Fruit fly (Drosophila melanogaster) ovary, adult (tissue): ENCODE data around the gene ZnT77C.

Experiments used
- CG17801 ChIP-seq: fragments of 200-800 bp; optimal IDR thresholded peaks from 2 replicates; lab custom pipeline; 2019; ENCODE audit warnings: missing biosample characterization, mild to moderate bottlenecking, missing genetic modification characterization, moderate library complexity; ENCODE audit not compliant: partially characterized antibody

Gene ZnT77C

DNA sequence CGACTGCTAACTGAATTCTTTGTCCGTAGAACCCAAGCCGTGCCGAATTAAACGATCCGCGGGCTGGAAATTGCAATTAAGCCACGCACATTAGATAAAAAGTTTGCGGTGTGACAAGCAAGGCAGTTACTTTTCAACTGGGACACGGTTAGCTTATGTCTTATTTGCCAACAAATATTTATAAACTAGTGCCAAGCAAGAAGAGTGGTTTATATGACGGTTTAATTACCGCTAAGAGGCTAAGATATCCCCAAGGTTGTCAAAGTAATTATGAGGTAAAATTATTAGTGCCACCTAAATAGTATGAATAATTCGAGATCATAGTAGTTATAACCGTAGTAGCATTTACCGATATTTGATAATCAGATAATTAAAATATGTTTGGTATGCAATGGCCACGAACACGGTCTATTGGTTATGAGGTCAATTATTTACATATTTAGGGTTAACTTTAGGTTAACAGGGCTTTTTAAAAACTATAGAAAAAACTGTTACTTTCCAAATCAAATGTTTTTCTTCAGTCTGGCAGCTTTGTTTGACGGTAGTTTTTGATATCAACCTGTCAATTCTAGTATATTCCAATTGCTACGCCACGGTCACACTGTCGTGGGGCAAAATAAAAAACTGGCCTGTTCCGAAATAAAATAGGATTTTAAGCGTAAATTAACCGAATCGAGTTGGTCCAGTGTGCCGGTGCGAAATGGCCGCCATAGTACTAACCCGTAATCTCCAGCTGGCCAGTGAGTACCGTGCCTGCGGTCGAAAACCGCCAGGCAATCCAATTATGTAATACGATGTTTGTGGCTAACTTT, at the start of gene ZnT77C:
Gene ZnT77C, minus strand, starts transcription at position 142 of the 812 bp plus-strand sequence.
- TF ChIP-seq CG17801 (GFP tag; lab: Kevin White, UChicago), result no peak

dm6 chr3L:20540975-20541951, 46.5 kb upstream of the ZnT77C start:
- no peak for TF ChIP-seq CG17801 (GFP tag; lab: Kevin White, UChicago)

dm6 chr3L:20540182-20540974, 45.7 kb upstream of the ZnT77C start, which contains the start of gene Rcd2:
Rcd2 (minus strand) TSS chr3L:20540417.
- TF ChIP-seq CG17801 (GFP tag; lab: Kevin White, UChicago), result peak; percentile 78

- TF ChIP-seq CG17801 (GFP tag; lab: Kevin White, UChicago), result no peak
These were observed 44.6 kb upstream of the ZnT77C start for dm6 chr3L:20539116-20539990.

dm6 chr3L:20538458-20538857, 43.7 kb upstream of the ZnT77C start:
- no peak for TF ChIP-seq CG17801 (GFP tag; lab: Kevin White, UChicago)

DNA sequence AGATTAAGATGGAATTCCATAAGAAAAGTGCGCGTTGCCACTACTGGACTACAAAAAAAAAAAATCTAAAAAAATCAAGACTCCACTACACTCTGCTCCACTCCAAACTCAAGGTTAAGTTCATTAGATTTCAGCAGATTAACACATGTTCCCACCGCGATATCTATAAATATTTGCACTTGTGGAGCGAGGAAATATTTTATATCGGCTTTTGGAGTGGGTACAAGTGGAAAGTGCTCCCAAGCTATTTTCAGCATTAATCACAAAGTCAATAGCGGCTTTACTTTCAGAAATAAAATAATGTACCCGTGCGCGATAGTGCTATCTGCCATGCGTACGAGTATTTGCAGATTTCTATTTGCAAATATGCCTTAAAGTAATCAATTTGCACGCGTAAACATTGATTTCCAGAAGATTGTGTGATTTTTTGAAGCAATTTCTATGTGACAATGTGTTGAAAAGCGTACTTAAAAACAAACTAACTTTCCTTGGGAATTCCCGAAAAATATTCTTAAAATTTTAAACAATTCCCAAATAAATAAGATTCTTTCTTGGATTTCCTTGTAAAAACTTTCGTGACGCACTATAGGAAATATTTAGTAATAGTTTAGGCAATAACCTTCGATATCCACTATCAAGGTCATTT, 43.1 kb upstream of the ZnT77C start:
- no peak for TF ChIP-seq CG17801 (GFP tag; lab: Kevin White, UChicago)

DNA sequence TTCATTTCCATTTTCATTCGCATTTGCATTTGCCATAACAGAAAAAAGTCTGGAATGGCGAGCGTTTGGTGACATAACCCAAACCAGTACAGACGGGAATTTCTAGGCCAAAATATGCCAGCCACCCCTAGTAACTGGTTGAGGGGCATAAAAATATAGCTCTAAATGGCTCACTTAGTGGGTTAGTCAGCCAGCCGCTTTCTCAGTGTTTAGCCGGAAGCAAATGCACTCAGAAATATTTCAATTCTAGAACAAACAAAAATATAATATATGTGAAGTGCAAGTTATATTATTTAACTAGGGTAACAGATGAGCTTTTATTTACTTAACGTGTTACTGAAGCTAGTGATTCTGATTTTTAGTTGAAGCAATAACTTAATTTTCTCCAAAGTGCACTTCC, 42.2 kb upstream of the ZnT77C start:
- no peak for TF ChIP-seq CG17801 (GFP tag; lab: Kevin White, UChicago)

- no peak for TF ChIP-seq CG17801 (GFP tag; lab: Kevin White, UChicago)
These were observed 38.7 kb upstream of the ZnT77C start, which contains the start of gene CG13250 for dm6 chr3L:20533409-20533808. CG13250 (plus strand) TSS chr3L:20533709.

- TF ChIP-seq CG17801 (GFP tag; lab: Kevin White, UChicago), result no peak
These were observed 36.5 kb upstream of the ZnT77C start for dm6 chr3L:20531257-20531656.

DNA sequence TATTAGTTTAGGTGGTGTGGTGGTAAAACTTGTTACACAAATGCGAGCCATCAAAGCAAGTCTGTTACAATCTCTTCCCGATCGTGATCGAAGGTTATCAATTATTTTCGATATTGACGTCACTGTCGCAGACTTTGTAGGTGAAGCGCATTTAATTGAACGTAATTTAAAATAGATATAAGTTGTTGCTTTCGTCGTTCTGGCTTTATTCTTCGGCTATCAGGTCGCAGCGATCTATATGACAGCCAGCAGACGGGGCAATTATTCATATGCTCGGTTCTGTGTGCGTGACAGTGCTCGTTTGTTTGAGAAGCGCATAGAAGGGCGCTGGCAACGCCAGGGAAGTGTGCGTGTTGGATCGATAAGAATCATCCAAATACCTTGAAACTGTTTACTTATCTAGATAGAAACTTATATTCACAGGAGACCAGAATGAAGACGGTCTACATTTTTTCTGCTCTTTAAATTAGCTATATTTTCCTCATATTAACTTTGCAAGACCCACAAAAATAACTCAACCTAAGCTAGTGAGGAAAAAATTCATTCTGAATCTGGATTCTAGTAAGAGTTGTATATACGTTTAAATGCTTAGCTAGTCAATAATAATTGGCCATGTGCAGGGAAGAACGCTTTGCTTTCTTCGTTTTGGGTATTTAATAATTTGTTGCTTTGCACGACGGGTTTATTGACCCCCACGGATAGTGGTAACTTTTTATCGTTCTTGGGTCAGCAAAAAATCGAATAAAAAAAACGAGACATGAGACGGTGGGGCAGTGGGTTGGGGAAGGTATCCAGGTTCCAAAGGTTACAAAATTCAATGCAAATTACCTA, 35.8 kb upstream of the ZnT77C start:
- TF ChIP-seq CG17801 (GFP tag; lab: Kevin White, UChicago), result peak; percentile 48

- no peak for TF ChIP-seq CG17801 (GFP tag; lab: Kevin White, UChicago)
These were observed 35.2 kb upstream of the ZnT77C start for dm6 chr3L:20529918-20530317.

DNA sequence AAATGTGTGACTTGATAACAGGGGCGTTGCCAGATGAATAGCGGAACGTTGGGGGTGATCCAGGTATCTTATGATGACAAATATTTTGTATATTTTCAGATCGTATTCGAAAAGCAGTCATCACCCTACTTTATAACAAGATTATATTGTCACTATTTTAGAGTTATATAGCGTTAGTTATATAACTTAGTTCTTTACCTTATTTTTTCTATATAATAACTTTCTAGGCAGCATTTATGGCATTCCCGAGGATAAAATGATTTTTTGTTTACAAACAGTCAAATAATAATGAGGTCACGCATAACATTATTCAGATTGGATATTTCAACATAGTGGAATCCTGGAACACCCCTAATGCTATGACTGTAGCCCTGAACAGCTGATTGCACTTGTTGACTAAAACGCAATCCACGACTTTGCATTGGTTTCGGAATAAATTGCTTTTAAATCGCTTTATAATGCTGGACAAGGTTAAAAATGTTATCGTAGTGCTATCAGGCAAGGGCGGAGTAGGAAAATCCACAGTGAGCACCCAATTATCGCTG, 31.5 kb upstream of the ZnT77C start, which contains the start of gene Nubp2:
Gene Nubp2, plus strand, starts transcription at position 381 of the 545 bp plus-strand sequence.
- peak; percentile 94 for TF ChIP-seq CG17801 (GFP tag; lab: Kevin White, UChicago)
